Worm (Caenorhabditis elegans): ENCODE data around the gene uaf-2.

uaf-2 gene

DNA sequence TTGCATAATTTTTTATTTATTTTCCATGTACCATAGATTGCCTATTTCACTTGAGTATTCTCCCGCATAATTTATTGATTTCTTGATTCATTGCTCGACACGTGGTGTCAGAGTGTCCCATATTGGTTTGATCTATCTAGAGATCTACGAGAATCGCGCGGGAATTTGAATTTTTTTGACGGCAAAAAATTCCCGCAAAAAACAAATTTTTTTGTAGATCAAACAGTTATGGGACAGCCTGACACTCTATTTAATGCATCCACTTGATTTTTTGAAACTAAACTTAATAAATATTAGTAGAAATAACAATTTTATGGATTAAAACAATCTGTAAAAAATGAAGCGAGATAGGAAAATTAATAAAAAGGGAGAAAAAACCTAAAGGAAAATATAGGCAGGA, 7.4 kb upstream of the uaf-2 start:
- TF ChIP-seq tab-1 (GFP tag; IDR thresholded peaks at IDR 0.05) (no peak), ztf-23 (GFP tag; IDR thresholded peaks at IDR 0.05) (no peak), T22C8.4 (GFP tag; IDR thresholded peaks at IDR 0.05) (no peak), flt-1 (GFP tag; IDR thresholded peaks at IDR 0.05) (no peak), klf-2 (GFP tag; conservative IDR thresholded peaks at IDR 0.05) (no peak), cog-1 (tag; optimal IDR thresholded peaks at IDR 0.05) (no peak)

DNA sequence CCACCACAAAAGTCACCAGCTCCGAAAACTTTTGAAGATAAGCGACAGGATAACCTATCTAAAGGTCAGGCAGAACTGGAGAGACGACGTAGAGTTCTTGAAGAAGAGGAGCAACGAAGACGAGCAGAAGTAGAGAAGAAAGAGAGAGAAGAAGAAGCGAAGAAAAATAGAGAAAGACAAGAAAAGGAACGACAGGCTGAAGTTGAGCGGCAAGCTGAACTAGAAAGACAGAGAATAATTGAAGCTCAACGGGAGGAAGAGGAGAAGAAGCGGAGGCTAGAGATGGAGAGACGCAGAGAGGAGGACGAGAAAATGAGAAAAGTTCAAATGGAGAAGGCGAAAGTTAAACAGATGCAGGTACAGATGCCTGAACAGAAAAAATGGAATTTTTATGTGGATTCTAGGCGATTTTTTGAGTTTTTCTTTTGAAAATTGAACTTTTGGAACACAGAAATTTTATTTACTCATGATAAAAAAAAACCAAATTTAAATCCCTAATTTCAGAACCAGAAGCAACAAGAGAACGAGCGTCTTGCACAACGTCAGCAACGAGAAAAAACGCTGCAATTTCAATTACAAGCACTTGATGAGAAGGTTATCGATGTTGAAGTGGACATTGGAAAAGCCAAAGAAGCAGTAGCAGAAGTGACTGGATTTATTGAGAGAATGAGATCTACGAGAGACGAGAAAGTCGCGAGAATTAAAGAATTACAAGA, 2.6 kb upstream of the uaf-2 start:
- TF ChIP-seq T22C8.4 (GFP tag; IDR thresholded peaks at IDR 0.05) = no peak

DNA sequence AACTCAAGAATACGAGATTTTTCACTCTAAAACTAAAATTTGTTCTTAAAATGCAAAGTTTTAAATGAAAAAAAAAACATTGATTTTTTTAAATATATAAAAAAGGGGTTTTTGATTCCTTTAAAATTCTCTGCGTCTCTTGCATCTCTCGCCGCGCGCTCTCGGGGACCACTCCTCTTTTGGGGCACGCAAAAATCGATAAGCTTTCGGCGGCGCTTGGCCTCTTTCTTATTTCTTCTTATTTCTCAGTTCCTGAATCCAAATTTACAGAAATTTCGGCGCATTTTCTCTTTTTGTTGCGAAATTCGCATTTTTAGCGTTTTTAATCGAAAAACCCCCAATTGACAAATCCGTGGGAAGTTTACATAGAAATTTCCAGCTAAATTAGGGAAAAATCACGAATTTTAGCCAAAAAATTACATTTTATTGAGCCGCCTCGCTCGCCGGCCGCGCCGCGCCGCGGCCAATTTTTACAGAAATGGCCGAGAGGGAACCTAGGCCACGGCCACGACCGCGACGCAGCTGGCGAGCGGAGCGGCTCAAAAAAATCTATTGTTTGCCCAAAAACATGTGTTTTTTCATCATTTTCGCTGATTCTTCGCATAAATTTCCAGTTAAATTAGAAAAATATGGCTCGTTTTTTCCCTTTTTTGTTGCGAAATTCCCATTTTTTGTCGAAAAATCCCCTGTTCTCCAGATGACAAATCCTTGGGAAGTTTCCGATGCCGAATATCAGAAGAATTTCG, 593 bp upstream of the uaf-2 start, which contains the start of gene itsn-1:
TSS of gene itsn-1 (plus strand) at position 696 of the 746 bp plus-strand sequence.
- TF ChIP-seq T22C8.4 (GFP tag; IDR thresholded peaks at IDR 0.05) = peak; percentile 47; the same call in 1 of the 2 replicates
- TF ChIP-seq klf-2 (GFP tag; conservative IDR thresholded peaks at IDR 0.05) = no peak
- no peak for TF ChIP-seq ztf-29 (GFP tag; IDR thresholded peaks at IDR 0.05)

DNA sequence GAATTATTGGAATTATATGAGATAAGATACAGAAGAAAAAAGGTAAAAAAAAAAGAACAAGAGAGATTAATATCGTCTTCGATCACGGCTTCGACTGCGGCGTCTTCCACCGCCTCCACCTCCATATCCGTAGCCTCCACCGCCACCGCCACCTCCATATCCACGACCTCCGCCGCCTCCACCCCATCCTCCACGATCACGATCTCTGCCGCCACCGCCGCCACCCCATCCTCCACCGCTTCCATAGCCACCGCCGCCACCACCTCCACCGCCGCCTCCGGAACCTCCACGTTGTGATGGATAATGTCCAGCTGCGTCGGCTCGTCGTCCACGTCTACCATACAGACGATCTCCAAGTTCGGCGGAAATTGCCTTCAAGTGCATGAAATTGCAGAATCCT, 1.7 kb downstream of the uaf-2 start:
- no peak for TF ChIP-seq ztf-29 (GFP tag; IDR thresholded peaks at IDR 0.05)
- 0 out of 2 replicates have a peak, but pooled peaks have one; percentile 51 for TF ChIP-seq tab-1 (GFP tag; IDR thresholded peaks at IDR 0.05)
- no peak for TF ChIP-seq flt-1 (GFP tag; IDR thresholded peaks at IDR 0.05)

DNA sequence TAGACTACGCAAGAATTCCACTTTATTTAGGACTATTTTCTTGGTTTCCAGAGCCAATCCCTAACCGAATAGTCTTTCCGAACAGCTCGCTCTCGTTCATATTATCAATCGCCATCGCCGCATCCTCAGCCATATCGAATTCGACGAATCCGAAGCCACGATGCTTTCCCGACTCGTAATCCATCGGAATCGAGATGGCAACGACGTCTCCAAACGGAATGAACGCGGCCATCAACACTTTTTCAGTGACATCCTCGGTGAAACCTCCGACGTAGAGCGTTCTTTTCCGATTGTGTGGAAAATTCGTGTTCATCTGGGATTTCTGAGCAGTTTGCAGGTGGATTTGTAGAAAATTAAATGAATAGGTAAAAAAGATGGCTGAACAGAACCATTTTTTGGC, 2.2 kb downstream of the uaf-2 start, which contains the start of gene cyn-13:
TSS of gene cyn-13 (minus strand) at position 313 of the 400 bp plus-strand sequence.
- TF ChIP-seq flt-1 (GFP tag; IDR thresholded peaks at IDR 0.05) = no peak
- no peak for TF ChIP-seq ztf-29 (GFP tag; IDR thresholded peaks at IDR 0.05)
- no peak for TF ChIP-seq med-1 (GFP tag; optimal IDR thresholded peaks at IDR 0.05; ENCODE audit: insufficient read depth)
- no peak for TF ChIP-seq klf-2 (GFP tag; conservative IDR thresholded peaks at IDR 0.05)
- TF ChIP-seq ztf-23 (GFP tag; IDR thresholded peaks at IDR 0.05) = no peak
- no peak for TF ChIP-seq tab-1 (GFP tag; IDR thresholded peaks at IDR 0.05)
- TF ChIP-seq ref-1 (GFP tag; conservative IDR thresholded peaks at IDR 0.05) = no peak
- TF ChIP-seq cog-1 (tag; optimal IDR thresholded peaks at IDR 0.05) = no peak
- TF ChIP-seq T22C8.4 (GFP tag; IDR thresholded peaks at IDR 0.05) = no peak

DNA sequence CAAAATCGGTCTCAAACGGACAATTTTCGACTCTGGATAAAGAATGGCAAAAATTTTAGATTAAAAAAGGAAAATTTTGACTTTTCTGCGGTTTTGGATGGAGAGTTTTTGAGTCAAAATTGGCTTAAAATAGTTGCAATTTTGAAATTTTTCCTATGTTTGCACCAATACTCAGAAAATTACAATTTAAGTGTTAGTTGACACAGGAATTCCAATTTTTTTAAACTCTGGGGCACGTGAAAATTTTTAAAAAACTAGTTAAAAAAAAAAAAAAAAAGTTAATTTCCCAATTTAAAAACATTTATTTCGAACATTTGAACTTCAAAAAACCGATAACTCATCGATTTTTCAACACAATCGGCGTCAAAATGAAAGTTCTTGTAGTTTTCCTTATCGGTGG, 6.8 kb downstream of the uaf-2 start, which contains the start of gene Y116A8C.33:
TSS of gene Y116A8C.33 (plus strand) at position 301 of the 400 bp plus-strand sequence.
- no peak for TF ChIP-seq tab-1 (GFP tag; IDR thresholded peaks at IDR 0.05)
- no peak for TF ChIP-seq cog-1 (tag; optimal IDR thresholded peaks at IDR 0.05)
- no peak for TF ChIP-seq ztf-29 (GFP tag; IDR thresholded peaks at IDR 0.05)
- no peak for TF ChIP-seq med-1 (GFP tag; optimal IDR thresholded peaks at IDR 0.05; ENCODE audit: insufficient read depth)
- TF ChIP-seq flt-1 (GFP tag; IDR thresholded peaks at IDR 0.05) = no peak
- no peak for TF ChIP-seq ztf-23 (GFP tag; IDR thresholded peaks at IDR 0.05)
- no peak for TF ChIP-seq T22C8.4 (GFP tag; IDR thresholded peaks at IDR 0.05)
- no peak for TF ChIP-seq ref-1 (GFP tag; conservative IDR thresholded peaks at IDR 0.05)
- no peak for TF ChIP-seq klf-2 (GFP tag; conservative IDR thresholded peaks at IDR 0.05)

DNA sequence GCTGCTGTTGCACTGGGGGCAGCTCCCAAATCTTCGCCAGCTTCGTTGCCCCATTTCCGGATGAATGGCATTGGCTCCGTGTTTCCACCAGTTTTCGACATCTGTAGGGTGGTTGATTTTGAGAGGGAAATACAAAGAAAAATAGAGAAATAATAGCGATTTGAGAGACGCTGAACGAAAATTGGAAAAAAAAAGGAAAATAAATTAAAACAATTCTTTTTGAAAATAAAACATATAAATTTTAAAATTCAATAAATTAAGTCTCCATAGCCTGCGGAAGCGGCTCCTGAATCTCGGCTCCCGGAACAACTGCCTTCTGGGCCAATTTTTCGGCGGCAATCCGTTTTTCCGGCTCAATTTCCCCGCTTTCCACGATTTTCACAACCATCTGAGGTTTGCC, 7.7 kb downstream of the uaf-2 start, which contains the start of gene sfa-1:
TSS of gene sfa-1 (minus strand) at position 101 of the 400 bp plus-strand sequence.
- TF ChIP-seq ztf-29 (GFP tag; IDR thresholded peaks at IDR 0.05) (no peak), T22C8.4 (GFP tag; IDR thresholded peaks at IDR 0.05) (no peak), ref-1 (GFP tag; conservative IDR thresholded peaks at IDR 0.05) (no peak), med-1 (GFP tag; optimal IDR thresholded peaks at IDR 0.05; ENCODE audit: insufficient read depth) (no peak), klf-2 (GFP tag; conservative IDR thresholded peaks at IDR 0.05) (no peak), flt-1 (GFP tag; IDR thresholded peaks at IDR 0.05) (no peak), ztf-23 (GFP tag; IDR thresholded peaks at IDR 0.05) (no peak), cog-1 (tag; optimal IDR thresholded peaks at IDR 0.05) (no peak), tab-1 (GFP tag; IDR thresholded peaks at IDR 0.05) (no peak)

DNA sequence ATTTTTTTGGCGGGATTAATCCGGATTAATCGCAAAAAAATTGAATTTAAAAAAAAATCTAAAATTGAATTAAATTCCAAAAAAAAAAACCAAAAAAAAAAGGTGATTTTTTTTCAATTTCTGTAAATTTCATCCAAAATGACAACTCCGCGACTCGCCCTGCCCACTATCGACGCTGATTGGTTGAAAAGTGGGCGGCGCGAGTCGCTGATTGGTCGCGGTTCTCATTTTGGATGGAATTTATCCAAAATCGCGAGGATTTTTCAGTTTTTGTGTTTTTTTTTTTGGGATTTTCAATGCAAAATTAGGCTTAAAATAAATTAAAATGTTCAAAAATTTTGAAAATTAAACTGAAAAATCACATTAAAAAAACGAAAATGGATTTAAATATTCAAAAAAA, 9.1 kb downstream of the uaf-2 start:
- TF ChIP-seq T22C8.4 (GFP tag; IDR thresholded peaks at IDR 0.05) = no peak
- no peak for TF ChIP-seq flt-1 (GFP tag; IDR thresholded peaks at IDR 0.05)
- TF ChIP-seq cog-1 (tag; optimal IDR thresholded peaks at IDR 0.05) = no peak
- TF ChIP-seq tab-1 (GFP tag; IDR thresholded peaks at IDR 0.05) = no peak
- TF ChIP-seq med-1 (GFP tag; optimal IDR thresholded peaks at IDR 0.05; ENCODE audit: insufficient read depth) = no peak
- no peak for TF ChIP-seq ztf-29 (GFP tag; IDR thresholded peaks at IDR 0.05)
- no peak for TF ChIP-seq ztf-23 (GFP tag; IDR thresholded peaks at IDR 0.05)
- TF ChIP-seq klf-2 (GFP tag; conservative IDR thresholded peaks at IDR 0.05) = no peak
- no peak for TF ChIP-seq ref-1 (GFP tag; conservative IDR thresholded peaks at IDR 0.05)

DNA sequence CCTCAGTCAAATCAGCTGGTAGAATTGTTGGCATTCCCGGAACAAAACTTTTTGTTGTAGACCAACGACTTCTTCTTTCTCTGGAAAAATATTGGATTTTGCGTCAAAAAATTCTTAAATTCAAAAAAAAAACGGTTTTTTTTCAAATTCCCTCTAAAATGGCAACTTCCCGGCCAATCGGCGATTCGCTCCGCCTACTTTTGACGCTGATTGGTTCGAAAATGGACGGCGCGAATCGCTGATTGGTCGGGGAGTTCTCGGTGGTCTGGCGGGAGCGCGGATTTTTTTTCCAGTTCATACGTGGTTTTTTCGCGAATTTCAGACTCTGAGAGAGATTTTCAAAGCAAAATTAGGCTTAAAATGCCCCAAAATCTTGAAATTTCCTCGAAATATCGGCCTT, 9.8 kb downstream of the uaf-2 start:
- TF ChIP-seq klf-2 (GFP tag; conservative IDR thresholded peaks at IDR 0.05) = no peak
- no peak for TF ChIP-seq ref-1 (GFP tag; conservative IDR thresholded peaks at IDR 0.05)
- no peak for TF ChIP-seq T22C8.4 (GFP tag; IDR thresholded peaks at IDR 0.05)
- no peak for TF ChIP-seq ztf-23 (GFP tag; IDR thresholded peaks at IDR 0.05)
- no peak for TF ChIP-seq flt-1 (GFP tag; IDR thresholded peaks at IDR 0.05)
- TF ChIP-seq ztf-29 (GFP tag; IDR thresholded peaks at IDR 0.05) = no peak
- no peak for TF ChIP-seq cog-1 (tag; optimal IDR thresholded peaks at IDR 0.05)
- TF ChIP-seq tab-1 (GFP tag; IDR thresholded peaks at IDR 0.05) = no peak
- TF ChIP-seq med-1 (GFP tag; optimal IDR thresholded peaks at IDR 0.05; ENCODE audit: insufficient read depth) = no peak

DNA sequence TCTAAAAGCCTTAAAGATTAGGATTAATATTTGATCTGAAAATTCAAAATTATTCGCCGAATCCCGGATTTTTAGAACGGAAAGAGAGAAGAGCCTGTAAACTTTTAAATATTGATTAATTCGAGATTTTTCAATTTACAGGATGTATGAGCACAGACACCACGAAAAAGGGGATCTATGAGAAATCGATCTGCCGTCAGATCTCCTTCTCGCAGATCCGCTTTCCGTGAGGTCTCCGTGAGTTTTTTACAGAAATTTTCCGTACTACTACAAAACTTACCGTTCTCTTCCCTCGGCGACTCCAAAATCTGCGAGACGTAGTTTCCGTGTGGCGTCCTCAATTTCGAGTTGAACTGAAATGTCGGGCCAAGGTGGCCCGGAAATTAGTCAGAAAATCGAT, 10.4 kb downstream of the uaf-2 start:
- TF ChIP-seq klf-2 (GFP tag; conservative IDR thresholded peaks at IDR 0.05) (0 out of 2 replicates have a peak, but pooled peaks have one; percentile 51), ztf-23 (GFP tag; IDR thresholded peaks at IDR 0.05) (0 out of 2 replicates have a peak, but pooled peaks have one; percentile 33), ref-1 (GFP tag; conservative IDR thresholded peaks at IDR 0.05) (no peak), T22C8.4 (GFP tag; IDR thresholded peaks at IDR 0.05) (peak; percentile 39; the same call in 1 of the 2 replicates), cog-1 (tag; optimal IDR thresholded peaks at IDR 0.05) (no peak), ztf-29 (GFP tag; IDR thresholded peaks at IDR 0.05) (no peak), flt-1 (GFP tag; IDR thresholded peaks at IDR 0.05) (peak; percentile 78), med-1 (GFP tag; optimal IDR thresholded peaks at IDR 0.05; ENCODE audit: insufficient read depth) (no peak), tab-1 (GFP tag; IDR thresholded peaks at IDR 0.05) (no peak)

Measured in whole organism, midembryonic.